Fruit fly (Drosophila melanogaster): ENCODE data around the gene CG31121.

- TF ChIP-seq Sox15 (GFP tag; optimal IDR thresholded peaks at IDR 0.05), result no peak
- no peak for TF ChIP-seq Hr39 (GFP tag; optimal IDR thresholded peaks at IDR 0.05)
- no peak for TF ChIP-seq CG6854 (GFP tag; optimal IDR thresholded peaks at IDR 0.05)
- TF ChIP-seq CG3032 (tag; optimal IDR thresholded peaks at IDR 0.05), result no peak
These were observed 41.4 kb upstream of the CG31121 start for dm6 chr3R:24935758-24936157.

Measured in whole organism, prepupa.